Fruit fly (Drosophila melanogaster) whole organism, embryonic: ENCODE measurements around the gene CG10761.
A peak's percentile ranks its signal among the peaks of the same experiment; 100 is the strongest.

ENCODE experiments used
- CG10147 ChIP-seq: fragments of 200-800 bp; sonication (Bioruptor generic); optimal IDR thresholded peaks from 2 replicates; lab custom pipeline; 2019; ENCODE audit warnings: missing biosample characterization, mild to moderate bottlenecking, missing genetic modification characterization, moderate library complexity
- CG9437 ChIP-seq: fragments of 200-800 bp; sonication (Bioruptor generic); optimal IDR thresholded peaks from 2 replicates; lab custom pipeline; 2018; ENCODE audit warnings: missing biosample characterization, mild to moderate bottlenecking, missing genetic modification characterization
- fd3F ChIP-seq: fragments of 200-800 bp; sonication (Bioruptor generic); optimal IDR thresholded peaks from 2 replicates; lab custom pipeline; 2018; ENCODE audit warnings: missing biosample characterization, mild to moderate bottlenecking, missing genetic modification characterization, moderate library complexity
- nom ChIP-seq: fragments of 200-800 bp; sonication (Bioruptor generic); optimal IDR thresholded peaks from 2 replicates; lab custom pipeline; 2017; ENCODE audit warnings: missing biosample characterization, missing genetic modification characterization, mild to moderate bottlenecking, moderate library complexity, missing genetic modification reagents
- sob ChIP-seq: fragments of 200-800 bp; sonication (Bioruptor generic); IDR thresholded peaks from 2 replicates; pipeline ENCODE4 v1.3.6; 2022; ENCODE audit warnings: missing biosample characterization, missing genetic modification characterization
- stc ChIP-seq: fragments of 200-800 bp; sonication (Bioruptor generic); IDR thresholded peaks from 2 replicates; pipeline ENCODE4 v1.3.6; 2022; ENCODE audit warnings: missing biosample characterization, missing genetic modification characterization

dm6 chrX:8157294-8157693 lies 5.3 kb downstream of the CG10761 start, which contains the start of the genes Traf6 and GIIIspla2:
- TF ChIP-seq sob (GFP tag; lab: Robert Waterston, UW) (peak; percentile 85), fd3F (GFP tag; lab: Kevin White, UChicago) (peak; percentile 66), CG9437 (GFP tag; lab: Kevin White, UChicago) (peak; percentile 70), CG10147 (peak; percentile 66), stc (GFP tag; lab: Robert Waterston, UW) (peak; percentile 59; the same call in 1 of the 2 replicates), nom (GFP tag; lab: Kevin White, UChicago) (peak; percentile 68)
